Worm (Caenorhabditis elegans): ENCODE measurements around the gene C09G9.5.

The C09G9.5 gene

DNA sequence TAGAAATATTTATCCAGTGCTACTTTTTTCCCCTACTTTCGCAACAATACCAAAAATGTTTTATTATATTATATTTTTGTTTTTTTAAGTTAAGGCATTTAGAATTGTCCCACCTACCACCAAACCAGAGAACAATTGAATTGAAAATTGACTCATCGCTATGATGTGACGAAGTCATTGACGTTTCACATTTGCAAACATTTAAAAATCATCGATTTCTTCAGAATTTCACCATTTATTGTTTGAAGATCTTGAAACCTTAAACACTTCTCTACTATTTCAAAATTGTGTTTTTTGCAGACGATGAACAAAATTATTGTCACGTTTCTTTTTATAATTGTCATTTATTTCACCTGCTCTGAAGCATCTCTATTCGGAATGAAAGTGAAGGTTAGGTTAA is 5.1 kb upstream of the C09G9.5 start, which contains the start of gene C09G9.8:
C09G9.8 (plus strand) TSS at position 301 of the 400 bp plus-strand sequence.
- TF ChIP-seq fkh-3 (tag; optimal IDR thresholded peaks at IDR 0.05) = no peak
- TF ChIP-seq somi-1 (GFP tag; optimal IDR thresholded peaks at IDR 0.05) = no peak
- no peak for TF ChIP-seq ceh-58 (GFP tag; IDR thresholded peaks at IDR 0.05)
- no peak for TF ChIP-seq athp-1 (tag; optimal IDR thresholded peaks at IDR 0.05)
- TF ChIP-seq F39B2.1 (GFP tag; IDR thresholded peaks at IDR 0.05) = no peak
- no peak for TF ChIP-seq F23B12.7 (tag; optimal IDR thresholded peaks at IDR 0.05; ENCODE audit: insufficient read depth)
- TF ChIP-seq F22D6.2 (tag; optimal IDR thresholded peaks at IDR 0.05) = no peak
- TF ChIP-seq madf-3 (GFP tag; IDR thresholded peaks at IDR 0.05) = no peak
- TF ChIP-seq zfh-2 (GFP tag; conservative IDR thresholded peaks at IDR 0.05) = no peak
- TF ChIP-seq aptf-2 (GFP tag; conservative IDR thresholded peaks at IDR 0.05) = no peak
- TF ChIP-seq hmg-1.2 (GFP tag; IDR thresholded peaks at IDR 0.05) = no peak
- no peak for TF ChIP-seq attf-5 (GFP tag; optimal IDR thresholded peaks at IDR 0.05)
- no peak for TF ChIP-seq lin-54 (GFP tag; optimal IDR thresholded peaks at IDR 0.05)
- no peak for TF ChIP-seq ceh-91 (GFP tag; IDR thresholded peaks at IDR 0.05)
- no peak for TF ChIP-seq lsl-1 (GFP tag; optimal IDR thresholded peaks at IDR 0.05)
- TF ChIP-seq ztf-3 (GFP tag; optimal IDR thresholded peaks at IDR 0.05) = no peak
- no peak for TF ChIP-seq ceh-79 (tag; optimal IDR thresholded peaks at IDR 0.05)
- TF ChIP-seq dox-1 (GFP tag; IDR thresholded peaks at IDR 0.05) = no peak
- no peak for TF ChIP-seq repo-1 (tag; optimal IDR thresholded peaks at IDR 0.05)
- TF ChIP-seq unc-130 (GFP tag; optimal IDR thresholded peaks at IDR 0.05) = no peak

DNA sequence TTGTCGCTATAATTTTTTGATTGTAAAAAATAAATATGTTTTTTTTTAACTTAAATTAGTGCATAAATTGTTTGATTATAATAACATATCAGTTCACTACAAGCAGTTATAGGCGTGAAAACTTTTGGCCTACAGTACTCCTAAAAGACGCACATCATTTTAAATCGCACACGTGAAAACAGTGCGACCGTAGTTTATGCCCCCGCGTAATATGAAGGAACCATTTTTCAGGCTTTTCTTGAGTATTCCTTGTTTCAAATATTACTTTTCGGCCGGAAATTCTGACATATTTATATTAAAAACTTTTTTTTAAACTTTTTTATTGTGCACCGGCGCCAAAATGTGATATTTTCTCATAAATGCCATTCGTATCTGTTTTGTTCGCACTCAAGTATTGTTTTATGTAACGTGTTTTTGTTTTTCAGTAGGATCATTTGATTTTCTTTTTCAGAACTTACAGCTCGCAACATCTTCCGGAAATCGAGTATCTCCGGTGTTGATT is 2.2 kb downstream of the C09G9.5 start, which contains the start of gene oma-1:
oma-1 (plus strand) TSS at position 452 of the 502 bp plus-strand sequence.
- TF ChIP-seq snpc-3.4 (tag; optimal IDR thresholded peaks at IDR 0.05) (peak; percentile 82), mxl-1 (tag; optimal IDR thresholded peaks at IDR 0.05) (no peak), F49E8.2 (tag; optimal IDR thresholded peaks at IDR 0.05; ENCODE audit: insufficient read depth) (peak; percentile 88), K11D2.4 (GFP tag; IDR thresholded peaks at IDR 0.05) (no peak), lsl-1 (GFP tag; optimal IDR thresholded peaks at IDR 0.05) (peak; percentile 99), lin-35 (GFP tag; optimal IDR thresholded peaks at IDR 0.05) (peak in 1 of 3 experiments; percentile 64), lsy-27 (tag; optimal IDR thresholded peaks at IDR 0.05; ENCODE audit: borderline replicate concordance, insufficient read depth) (no peak), nfyb-1 (GFP tag; IDR thresholded peaks at IDR 0.05) (no peak), efl-1 (GFP tag; optimal IDR thresholded peaks at IDR 0.05) (peak; percentile 95), ztf-18 (tag; optimal IDR thresholded peaks at IDR 0.05) (peak; percentile 49), lag-1 (GFP tag; IDR thresholded peaks at IDR 0.05) (no peak), Y95B8A.8 (GFP tag; IDR thresholded peaks at IDR 0.05) (0 out of 2 replicates have a peak, but pooled peaks have one; percentile 41), C17E4.6 (GFP tag; IDR thresholded peaks at IDR 0.05) (0 out of 2 replicates have a peak, but pooled peaks have one; percentile 14), rcor-1 (GFP tag; IDR thresholded peaks at IDR 0.05) (peak; percentile 65; the same call in 1 of the 2 replicates), F37B4.10 (GFP tag; IDR thresholded peaks at IDR 0.05) (no peak), F57A8.1 (GFP tag; optimal IDR thresholded peaks at IDR 0.05) (no peak), madf-6 (GFP tag; IDR thresholded peaks at IDR 0.05) (peak; percentile 99), madf-8 (GFP tag; conservative IDR thresholded peaks at IDR 0.05) (peak; percentile 98), sea-2 (GFP tag; IDR thresholded peaks at IDR 0.05) (no peak), snpc-4 (GFP tag; optimal IDR thresholded peaks at IDR 0.05) (no peak), snpc-4 (tag; optimal IDR thresholded peaks at IDR 0.05) (peak in 2 of 4 experiments; percentile 10 to 36), tlf-1 (GFP tag; optimal IDR thresholded peaks at IDR 0.05) (peak; percentile 78), dpl-1 (GFP tag; optimal IDR thresholded peaks at IDR 0.05) (peak; percentile 83), xnd-1 (tag; optimal IDR thresholded peaks at IDR 0.05) (peak; percentile 95), F33H1.4 (GFP tag; IDR thresholded peaks at IDR 0.05) (peak; percentile 95), K12H6.12 (tag; optimal IDR thresholded peaks at IDR 0.05) (no peak), attf-3 (GFP tag; conservative IDR thresholded peaks at IDR 0.05) (peak; percentile 56; the same call in 1 of the 2 replicates), aptf-2 (GFP tag; conservative IDR thresholded peaks at IDR 0.05) (no peak), D2030.7 (GFP tag; IDR thresholded peaks at IDR 0.05) (peak; percentile 88), B0019.2 (GFP tag; conservative IDR thresholded peaks at IDR 0.05) (peak; percentile 36; the same call in 1 of the 2 replicates)

All from whole organism, young adult.